Fruit fly (Drosophila melanogaster) whole organism, embryonic: ENCODE results near the gene xmas.
A peak's percentile ranks its signal among the peaks of the same experiment; 100 is the strongest.

Experiments used
- Asciz ChIP-seq: fragments of 200-800 bp; sonication (Bioruptor generic); optimal IDR thresholded peaks from 2 replicates; lab custom pipeline; 2017; ENCODE audit warnings: missing biosample characterization, mild to moderate bottlenecking, missing genetic modification characterization, missing genetic modification reagents
- Awh ChIP-seq: fragments of 200-800 bp; sonication (Bioruptor generic); IDR thresholded peaks from 2 replicates; pipeline ENCODE4, ENCODE4 v1.3.6; 2022; ENCODE audit warnings: missing biosample characterization, missing genetic modification characterization
- BEAF-32 ChIP-seq: fragments of 200-800 bp; sonication (Bioruptor generic); optimal IDR thresholded peaks from 3 replicates; lab custom pipeline; 2017; ENCODE audit warnings: missing biosample characterization, missing genetic modification characterization, mild to moderate bottlenecking, moderate library complexity, missing genetic modification reagents
- BtbVII ChIP-seq: fragments of 200-800 bp; sonication (Bioruptor generic); optimal IDR thresholded peaks from 3 replicates; lab custom pipeline; 2017; ENCODE audit warnings: missing biosample characterization, mild to moderate bottlenecking, missing genetic modification characterization
- CG1529 ChIP-seq: fragments of 200-800 bp; sonication (Bioruptor generic); optimal IDR thresholded peaks from 3 replicates; lab custom pipeline; 2018; ENCODE audit warnings: missing biosample characterization, missing genetic modification characterization
- CG15696 ChIP-seq: fragments of 200-800 bp; sonication (Bioruptor generic); optimal IDR thresholded peaks from 2 replicates; lab custom pipeline; 2019; ENCODE audit warnings: missing biosample characterization, mild to moderate bottlenecking, missing genetic modification characterization, moderate library complexity
- CG17359 ChIP-seq: fragments of 200-800 bp; sonication (Bioruptor generic); optimal IDR thresholded peaks from 3 replicates; lab custom pipeline; 2018; ENCODE audit warnings: missing biosample characterization, mild to moderate bottlenecking, missing genetic modification characterization, moderate library complexity
- CG17568 ChIP-seq: fragments of 200-800 bp; sonication (Bioruptor generic); optimal IDR thresholded peaks from 2 replicates; lab custom pipeline; 2018; ENCODE audit warnings: missing biosample characterization, mild to moderate bottlenecking, missing genetic modification characterization, moderate library complexity
- CG17829 ChIP-seq: fragments of 200-800 bp; optimal IDR thresholded peaks from 2 replicates; lab custom pipeline; 2019; ENCODE audit warnings: missing biosample characterization, mild to moderate bottlenecking, missing genetic modification characterization, moderate library complexity
- CG2678 ChIP-seq: fragments of 200-800 bp; sonication (Bioruptor generic); optimal IDR thresholded peaks from 3 replicates; lab custom pipeline; 2019; ENCODE audit warnings: missing biosample characterization, mild to moderate bottlenecking, missing genetic modification characterization, moderate library complexity
- CG30431 ChIP-seq: fragments of 200-800 bp; sonication (Bioruptor generic); optimal IDR thresholded peaks from 2 replicates; lab custom pipeline; 2017; ENCODE audit warnings: missing biosample characterization, missing genetic modification characterization
- CG31365 ChIP-seq: fragments of 200-800 bp; sonication (Bioruptor generic); optimal IDR thresholded peaks from 2 replicates; lab custom pipeline; 2018; ENCODE audit warnings: missing biosample characterization, mild to moderate bottlenecking, missing genetic modification characterization
- CG32772 ChIP-seq: fragments of 200-800 bp; sonication (Bioruptor generic); IDR thresholded peaks from 2 replicates; pipeline ENCODE4 v1.3.6; 2022; ENCODE audit warnings: missing biosample characterization, missing genetic modification characterization
- CG34376 ChIP-seq: fragments of 200-800 bp; sonication (Bioruptor generic); optimal IDR thresholded peaks from 2 replicates; lab custom pipeline; 2018; ENCODE audit warnings: missing biosample characterization, mild to moderate bottlenecking, missing genetic modification characterization
- CG6854 ChIP-seq: fragments of 200-800 bp; sonication (Bioruptor generic); optimal IDR thresholded peaks from 3 replicates; lab custom pipeline; 2017; ENCODE audit warnings: missing biosample characterization, mild to moderate bottlenecking, missing genetic modification characterization
- CG7271 ChIP-seq: fragments of 200-800 bp; sonication (Bioruptor generic); optimal IDR thresholded peaks from 2 replicates; lab custom pipeline; 2018; ENCODE audit warnings: missing biosample characterization, mild to moderate bottlenecking, missing genetic modification characterization, moderate library complexity
- CG7786 ChIP-seq: fragments of 200-800 bp; sonication (Bioruptor generic); optimal IDR thresholded peaks from 2 replicates; lab custom pipeline; 2016; ENCODE audit warnings: missing biosample characterization, missing genetic modification characterization
- CG9727 ChIP-seq: fragments of 200-800 bp; sonication (Bioruptor generic); optimal IDR thresholded peaks from 3 replicates; lab custom pipeline; 2017; ENCODE audit warnings: missing biosample characterization, mild to moderate bottlenecking, missing genetic modification characterization
- CG9876 ChIP-seq: fragments of 200-800 bp; sonication (Bioruptor generic); optimal IDR thresholded peaks from 2 replicates; lab custom pipeline; 2016; ENCODE audit warnings: missing biosample characterization, missing genetic modification characterization
- D19A ChIP-seq: fragments of 200-800 bp; optimal IDR thresholded peaks from 3 replicates; lab custom pipeline; 2019; ENCODE audit warnings: missing biosample characterization, mild to moderate bottlenecking, missing genetic modification characterization, moderate library complexity
- D19B ChIP-seq: fragments of 200-800 bp; sonication (Bioruptor generic); optimal IDR thresholded peaks from 2 replicates; lab custom pipeline; 2017; ENCODE audit warnings: missing biosample characterization, mild to moderate bottlenecking, missing genetic modification characterization
- E2f1 ChIP-seq: fragments of 200-800 bp; sonication (Bioruptor generic); IDR thresholded peaks from 2 replicates; pipeline ENCODE4 v1.3.6; 2022; ENCODE audit warnings: missing biosample characterization, missing genetic modification characterization
- Fer2 ChIP-seq: fragments of 200-800 bp; sonication (Bioruptor generic); optimal IDR thresholded peaks from 2 replicates; lab custom pipeline; 2018; ENCODE audit warnings: missing biosample characterization, mild to moderate bottlenecking, missing genetic modification characterization, moderate library complexity
- Gsc ChIP-seq: fragments of 200-800 bp; sonication (Bioruptor generic); IDR thresholded peaks from 2 replicates; pipeline ENCODE4 v1.3.6; 2022; ENCODE audit warnings: missing biosample characterization, missing genetic modification characterization
- HLH4C ChIP-seq: fragments of 200-800 bp; sonication (Bioruptor generic); IDR thresholded peaks from 3 replicates; pipeline ENCODE4 v1.3.6; 2022; ENCODE audit warnings: missing biosample characterization, missing genetic modification characterization; ENCODE audit not compliant: partially characterized antibody
- Hey ChIP-seq: fragments of 200-800 bp; sonication (Bioruptor generic); optimal IDR thresholded peaks from 3 replicates; lab custom pipeline; 2018; ENCODE audit warnings: missing biosample characterization, mild to moderate bottlenecking, missing genetic modification characterization
- Hr51 ChIP-seq, 2 experiments: fragments of 200-800 bp; sonication (Bioruptor generic); optimal IDR thresholded peaks; 2 replicates in 1 of 2; 3 replicates in 1 of 2; lab custom pipeline; 2016 to 2018; ENCODE audit warnings: missing biosample characterization in 2 of 2, missing genetic modification characterization in 2 of 2, mild to moderate bottlenecking in 1 of 2, moderate library complexity in 1 of 2
- NK7.1 ChIP-seq: fragments of 200-800 bp; sonication (Bioruptor generic); optimal IDR thresholded peaks from 3 replicates; lab custom pipeline; 2016; ENCODE audit warnings: missing biosample characterization, missing genetic modification characterization
- Opbp ChIP-seq: fragments of 200-800 bp; sonication (Bioruptor generic); IDR thresholded peaks from 3 replicates; pipeline ENCODE4 v1.3.6; 2022; ENCODE audit warnings: missing biosample characterization, missing genetic modification characterization; ENCODE audit not compliant: partially characterized antibody
- Rx ChIP-seq: fragments of 200-800 bp; sonication (Bioruptor generic); IDR thresholded peaks from 2 replicates; pipeline ENCODE4 v1.3.6; 2022; ENCODE audit warnings: missing biosample characterization, missing genetic modification characterization
- Side ChIP-seq: fragments of 200-800 bp; sonication (Bioruptor generic); optimal IDR thresholded peaks from 2 replicates; lab custom pipeline; 2016; ENCODE audit warnings: missing biosample characterization, missing genetic modification characterization
- Stat92E ChIP-seq, 3 experiments: fragments of >200 bp in 2 of 3; fragments of 200-800 bp in 1 of 3; sonication (Bioruptor generic) in 1 of 3; optimal IDR thresholded peaks; 2 replicates each; lab custom pipeline; 2017 to 2019; ENCODE audit warnings: missing biosample characterization in 3 of 3, missing genetic modification characterization in 3 of 3, mild to moderate bottlenecking in 1 of 3, moderate library complexity in 1 of 3
- Vsx1 ChIP-seq: fragments of 200-800 bp; sonication (Bioruptor generic); optimal IDR thresholded peaks from 2 replicates; lab custom pipeline; 2017; ENCODE audit warnings: missing biosample characterization, mild to moderate bottlenecking, missing genetic modification characterization, missing genetic modification reagents
- Xrp1 ChIP-seq: fragments of 200-800 bp; sonication (Bioruptor generic); IDR thresholded peaks from 2 replicates; pipeline ENCODE4 v1.3.6; 2022; ENCODE audit warnings: missing biosample characterization, missing genetic modification characterization
- az2 ChIP-seq: fragments of 200-800 bp; sonication (Bioruptor generic); optimal IDR thresholded peaks from 3 replicates; lab custom pipeline; 2016; ENCODE audit warnings: missing biosample characterization, missing genetic modification characterization
- bigmax ChIP-seq: fragments of 200-800 bp; sonication (Bioruptor generic); optimal IDR thresholded peaks from 2 replicates; lab custom pipeline; 2018; ENCODE audit warnings: missing biosample characterization, mild to moderate bottlenecking, missing genetic modification characterization
- chm ChIP-seq: fragments of 200-800 bp; sonication (Bioruptor generic); IDR thresholded peaks from 2 replicates; pipeline ENCODE4 v1.3.6; 2022; ENCODE audit warnings: missing biosample characterization, missing genetic modification characterization
- corto ChIP-seq: fragments of 200-800 bp; sonication (Bioruptor generic); optimal IDR thresholded peaks from 2 replicates; lab custom pipeline; 2016; ENCODE audit warnings: missing biosample characterization, mild to moderate bottlenecking, missing genetic modification characterization, moderate library complexity
- esg ChIP-seq: fragments of 200-800 bp; sonication (Bioruptor generic); conservative IDR thresholded peaks from 2 replicates; pipeline ENCODE4 v1.3.6; 2022; ENCODE audit warnings: missing biosample characterization, missing genetic modification characterization
- jing ChIP-seq: fragments of 200-800 bp; sonication (Bioruptor generic); optimal IDR thresholded peaks from 2 replicates; lab custom pipeline; 2018; ENCODE audit warnings: missing biosample characterization, mild to moderate bottlenecking, missing genetic modification characterization
- knrl ChIP-seq: fragments of 200-800 bp; sonication (Bioruptor generic); IDR thresholded peaks from 3 replicates; pipeline ENCODE4 v1.3.6; 2022; ENCODE audit warnings: missing biosample characterization, missing genetic modification characterization; ENCODE audit not compliant: partially characterized antibody
- maf-S ChIP-seq: fragments of 200-800 bp; sonication (Bioruptor generic); optimal IDR thresholded peaks from 2 replicates; lab custom pipeline; 2016; ENCODE audit warnings: missing biosample characterization, missing genetic modification characterization
- mld ChIP-seq: fragments of 200-800 bp; sonication (Bioruptor generic); IDR thresholded peaks from 3 replicates; pipeline ENCODE4 v1.3.6; 2022; ENCODE audit warnings: missing biosample characterization, missing genetic modification characterization; ENCODE audit not compliant: partially characterized antibody
- nmo ChIP-seq: fragments of 200-800 bp; sonication (Bioruptor generic); optimal IDR thresholded peaks from 2 replicates; lab custom pipeline; 2018; ENCODE audit warnings: missing biosample characterization, mild to moderate bottlenecking, missing genetic modification characterization, moderate library complexity
- oc ChIP-seq: fragments of 200-800 bp; sonication (Bioruptor generic); optimal IDR thresholded peaks from 2 replicates; lab custom pipeline; 2018; ENCODE audit warnings: missing biosample characterization, mild to moderate bottlenecking, missing genetic modification characterization, moderate library complexity
- sens ChIP-seq: fragments of 200-800 bp; sonication (Bioruptor generic); peaks from one replicate; lab custom pipeline; 2016; ENCODE audit warnings: missing biosample characterization, missing genetic modification characterization
- ssp ChIP-seq: fragments of 200-800 bp; sonication (Bioruptor generic); IDR thresholded peaks from 2 replicates; pipeline ENCODE4 v1.3.6; 2022; ENCODE audit warnings: missing biosample characterization, missing genetic modification characterization
- ttk ChIP-seq: fragments of 200-800 bp; sonication (Bioruptor generic); IDR thresholded peaks from 2 replicates; pipeline ENCODE4 v2.1.2; 2022; ENCODE audit warnings: missing biosample characterization, missing genetic modification characterization

The xmas gene

dm6 chrX:17147983-17148637, 11.0 kb downstream of the xmas start, which contains the start of gene RpS5a (continued):
- TF ChIP-seq CG34376: peak; percentile 92
- TF ChIP-seq Xrp1: no peak; the same call in 1 of the 2 replicates
- TF ChIP-seq ttk (GFP tag; lab: Robert Waterston, UW): peak; percentile 64
- TF ChIP-seq CG7271: peak; percentile 88
- peak; percentile 65; the same call in 2 of the 3 replicates for TF ChIP-seq Opbp (GFP tag; lab: Robert Waterston, UW)
- peak; percentile 76 for TF ChIP-seq Hey
- TF ChIP-seq mld (GFP tag; lab: Robert Waterston, UW): 0 out of 3 replicates have a peak, but pooled peaks have one; percentile 43
- TF ChIP-seq Side (GFP tag; lab: Kevin White, UChicago): peak; percentile 86
- TF ChIP-seq nmo: peak; percentile 80
- TF ChIP-seq CG7786 (GFP tag; lab: Kevin White, UChicago): peak; percentile 80
- peak; percentile 70 for TF ChIP-seq D19B
- no peak for TF ChIP-seq Stat92E (GFP tag; optimal IDR thresholded peaks at IDR 0.05; lab: Kevin White, UChicago)
- peak; percentile 56 for TF ChIP-seq ssp (GFP tag; lab: Robert Waterston, UW)
- TF ChIP-seq CG2678 (tag; lab: Kevin White, UChicago): peak; percentile 67
- peak; percentile 88 for TF ChIP-seq knrl (GFP tag; lab: Robert Waterston, UW)
- TF ChIP-seq CG17829: peak; percentile 60
- peak; percentile 59 to 65 for TF ChIP-seq Hr51 (GFP tag; optimal IDR thresholded peaks at IDR 0.05; lab: Kevin White, UChicago)
- peak; percentile 65 for TF ChIP-seq CG17359
- peak; percentile 76 for TF ChIP-seq maf-S (GFP tag; lab: Kevin White, UChicago)
- TF ChIP-seq CG15696 (tag; lab: Kevin White, UChicago): peak; percentile 28
- TF ChIP-seq Asciz: peak; percentile 75
- peak; percentile 17 for TF ChIP-seq Fer2 (tag; lab: Kevin White, UChicago)
- peak; percentile 60 for TF ChIP-seq CG31365 (tag; lab: Kevin White, UChicago)
- peak; percentile 74 for TF ChIP-seq Vsx1 (GFP tag; lab: Kevin White, UChicago)
- TF ChIP-seq az2: peak; percentile 47
- TF ChIP-seq CG32772: peak; percentile 60
- peak; percentile 64 for TF ChIP-seq Rx (GFP tag; lab: Robert Waterston, UW)
- peak; percentile 87 for TF ChIP-seq chm
- TF ChIP-seq jing (GFP tag; lab: Kevin White, UChicago): peak; percentile 28
- TF ChIP-seq NK7.1 (GFP tag; lab: Kevin White, UChicago): peak; percentile 76
- peak; percentile 65 for TF ChIP-seq CG1529 (GFP tag; lab: Kevin White, UChicago)
- peak; percentile 81 for TF ChIP-seq CG30431 (GFP tag; lab: Kevin White, UChicago)
- TF ChIP-seq Awh (GFP tag; lab: Robert Waterston, UW): peak; percentile 55; the same call in 1 of the 2 replicates
- peak; percentile 91 for TF ChIP-seq CG9727 (GFP tag; lab: Kevin White, UChicago)
- peak; percentile 79 for TF ChIP-seq CG6854 (GFP tag; lab: Kevin White, UChicago)
- TF ChIP-seq HLH4C (GFP tag; lab: Robert Waterston, UW): peak; percentile 70
- TF ChIP-seq CG9876: peak; percentile 91
- TF ChIP-seq esg: peak; percentile 38; the same call in 1 of the 2 replicates
- peak; percentile 98 for TF ChIP-seq bigmax (GFP tag; lab: Kevin White, UChicago)
- no peak for TF ChIP-seq D19A (tag; lab: Kevin White, UChicago)
- peak; percentile 86 for TF ChIP-seq BtbVII (GFP tag; lab: Kevin White, UChicago)
- peak; percentile 44; the same call in 1 of the 2 replicates for TF ChIP-seq E2f1 (GFP tag; lab: Robert Waterston, UW)
- peak; percentile 93 for TF ChIP-seq BEAF-32
- no peak for TF ChIP-seq oc (tag; lab: Kevin White, UChicago)
- TF ChIP-seq Gsc: no peak
- peak; percentile 62 for TF ChIP-seq CG17568 (GFP tag; lab: Kevin White, UChicago)
- no peak for TF ChIP-seq corto (GFP tag; lab: Kevin White, UChicago)
- peak; percentile 95 for TF ChIP-seq sens (GFP tag; lab: Kevin White, UChicago)
